Fruit fly (Drosophila melanogaster): ENCODE results near the gene grn.

Gene grn

DNA sequence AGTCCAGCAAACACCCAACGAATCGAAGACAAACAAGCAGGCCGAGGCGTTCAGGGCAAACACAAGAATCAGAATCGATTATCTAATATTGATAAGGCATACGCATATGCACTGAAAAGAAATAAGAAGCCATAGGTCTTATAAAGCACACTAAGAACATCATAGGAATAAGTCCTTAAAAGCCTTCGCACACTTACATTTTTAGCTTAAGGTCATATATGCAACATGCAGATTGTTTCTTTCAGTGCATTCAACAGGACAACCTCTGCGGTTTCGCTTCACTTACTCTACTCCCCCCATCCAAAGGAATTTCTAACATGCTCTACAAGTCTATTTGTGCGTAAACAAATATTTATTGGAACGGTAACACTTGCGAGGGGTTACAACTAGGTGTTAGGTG lies 31.4 kb upstream of the grn start (continued):
- peak; percentile 19 for TF ChIP-seq CG12659 (GFP tag; optimal IDR thresholded peaks at IDR 0.05)
- TF ChIP-seq CG2202 (tag; optimal IDR thresholded peaks at IDR 0.05) = peak; percentile 31
- no peak for TF ChIP-seq CG10543 (GFP tag; optimal IDR thresholded peaks at IDR 0.05)
- TF ChIP-seq Hr3 (GFP tag; optimal IDR thresholded peaks at IDR 0.05) = peak; percentile 38
- TF ChIP-seq CG3838 (GFP tag; optimal IDR thresholded peaks at IDR 0.05) = peak; percentile 32
- peak; percentile 21 for TF ChIP-seq CG17186 (GFP tag; optimal IDR thresholded peaks at IDR 0.05)
- peak; percentile 60 for TF ChIP-seq Sox102F (GFP tag; optimal IDR thresholded peaks at IDR 0.05)
- peak; percentile 46 for TF ChIP-seq tio (GFP tag; optimal IDR thresholded peaks at IDR 0.05)
- peak; percentile 56 for TF ChIP-seq CG11398 (GFP tag; optimal IDR thresholded peaks at IDR 0.05)
- peak; percentile 38; the same call in 1 of the 2 replicates for TF ChIP-seq Gsc (GFP tag; IDR thresholded peaks at IDR 0.05)
- peak; percentile 14 for TF ChIP-seq Sox100B (GFP tag; optimal IDR thresholded peaks at IDR 0.05)
- no peak for TF ChIP-seq CG17612 (GFP tag; IDR thresholded peaks at IDR 0.05)
- peak; percentile 84 for TF ChIP-seq vvl (GFP tag; IDR thresholded peaks at IDR 0.05)
- TF ChIP-seq ems (GFP tag; optimal IDR thresholded peaks at IDR 0.05) = peak; percentile 19
- TF ChIP-seq CG18619 (GFP tag; optimal IDR thresholded peaks at IDR 0.05) = peak; percentile 16
- peak; percentile 32 for TF ChIP-seq CG5245 (GFP tag; optimal IDR thresholded peaks at IDR 0.05)
- 0 out of 3 replicates have a peak, but pooled peaks have one; percentile 60 for TF ChIP-seq gce (GFP tag; IDR thresholded peaks at IDR 0.05)
- peak; percentile 44 for TF ChIP-seq twi (tag; optimal IDR thresholded peaks at IDR 0.05)
- TF ChIP-seq Ssrp (tag; optimal IDR thresholded peaks at IDR 0.05) = peak; percentile 58
- TF ChIP-seq CG1647 (GFP tag; optimal IDR thresholded peaks at IDR 0.05) = peak; percentile 39
- TF ChIP-seq CG11695 (GFP tag; IDR thresholded peaks at IDR 0.05) = peak; percentile 38; the same call in 1 of the 3 replicates
- peak; percentile 72 for TF ChIP-seq CG15696 (tag; optimal IDR thresholded peaks at IDR 0.05)
- peak; percentile 70 for TF ChIP-seq CG16863 (GFP tag; optimal IDR thresholded peaks at IDR 0.05)
- peak; percentile 50 for TF ChIP-seq CG3407 (GFP tag; optimal IDR thresholded peaks at IDR 0.05)
- TF ChIP-seq lov (optimal IDR thresholded peaks at IDR 0.05) = no peak
- 0 out of 3 replicates have a peak, but pooled peaks have one; percentile 21 for TF ChIP-seq lov (GFP tag; IDR thresholded peaks at IDR 0.05)
- peak; percentile 64 for TF ChIP-seq CG31441 (GFP tag; IDR thresholded peaks at IDR 0.05)
- no peak for TF ChIP-seq Fer1 (GFP tag; optimal IDR thresholded peaks at IDR 0.05)
- no peak for TF ChIP-seq odd (GFP tag; optimal IDR thresholded peaks at IDR 0.05)
- TF ChIP-seq CG14710 (tag; optimal IDR thresholded peaks at IDR 0.05) = peak; percentile 73
- peak; percentile 66 for TF ChIP-seq CG15601 (tag; optimal IDR thresholded peaks at IDR 0.05)
- TF ChIP-seq CG33213 (GFP tag; optimal IDR thresholded peaks at IDR 0.05) = peak; percentile 18
- peak; percentile 30 for TF ChIP-seq CG1233 (GFP tag; optimal IDR thresholded peaks at IDR 0.05)
- TF ChIP-seq CG8089 (GFP tag; optimal IDR thresholded peaks at IDR 0.05) = peak; percentile 50
- TF ChIP-seq CG8281 (tag; optimal IDR thresholded peaks at IDR 0.05) = peak; percentile 34
- no peak for TF ChIP-seq nom (GFP tag; optimal IDR thresholded peaks at IDR 0.05)
- peak; percentile 55 for TF ChIP-seq E2f1 (GFP tag; IDR thresholded peaks at IDR 0.05)
- TF ChIP-seq pnt (GFP tag; optimal IDR thresholded peaks at IDR 0.05) = peak; percentile 56
- TF ChIP-seq CG4404 (GFP tag; IDR thresholded peaks at IDR 0.05) = peak; percentile 64
- peak; percentile 38 for TF ChIP-seq CG9609 (GFP tag; optimal IDR thresholded peaks at IDR 0.05)
- peak; percentile 54 for TF ChIP-seq jing (GFP tag; optimal IDR thresholded peaks at IDR 0.05)
- TF ChIP-seq mld (GFP tag; IDR thresholded peaks at IDR 0.05; ENCODE audit: partially characterized antibody) = no peak
- TF ChIP-seq Optix (GFP tag; IDR thresholded peaks at IDR 0.05) = peak; percentile 54; the same call in 1 of the 3 replicates
- TF ChIP-seq CG18476 (GFP tag; optimal IDR thresholded peaks at IDR 0.05) = peak; percentile 23
- TF ChIP-seq Gug (GFP tag; IDR thresholded peaks at IDR 0.05) = peak; percentile 28; the same call in 2 of the 4 replicates
- no peak for TF ChIP-seq CG34224 (GFP tag; IDR thresholded peaks at IDR 0.05; ENCODE audit: partially characterized antibody)
- TF ChIP-seq Awh (GFP tag; IDR thresholded peaks at IDR 0.05) = no peak
- peak; percentile 52; the same call in 2 of the 3 replicates for TF ChIP-seq tgo (GFP tag; IDR thresholded peaks at IDR 0.05)
- peak; percentile 71 for TF ChIP-seq CG8924 (tag; optimal IDR thresholded peaks at IDR 0.05)
- TF ChIP-seq Jarid2 (GFP tag; optimal IDR thresholded peaks at IDR 0.05) = peak; percentile 17

Measured in whole organism, embryonic.